Fruit fly (Drosophila melanogaster) Kc167 (cell line): ENCODE measurements around the gene TwdlY.

ENCODE experiments used
- Myc ChIP-seq: fragments of >200 bp; optimal IDR thresholded peaks from 2 replicates; lab custom pipeline; 2017; ENCODE audit warnings: missing external identifiers
- Sin3A ChIP-seq: fragments of >200 bp; optimal IDR thresholded peaks from 2 replicates; lab custom pipeline; 2018; ENCODE audit warnings: missing external identifiers
- h ChIP-seq: fragments of >200 bp; optimal IDR thresholded peaks from 3 replicates; lab custom pipeline; 2018; ENCODE audit warnings: missing external identifiers
- insv ChIP-seq: fragments of >200 bp; optimal IDR thresholded peaks from 3 replicates; lab custom pipeline; 2018; ENCODE audit warnings: missing external identifiers
- psq ChIP-seq: fragments of >200 bp; optimal IDR thresholded peaks from 2 replicates; lab custom pipeline; 2017; ENCODE audit warnings: missing external identifiers
- ttk ChIP-seq: sonication (Bioruptor generic); optimal IDR thresholded peaks from 2 replicates; lab custom pipeline; 2017; ENCODE audit warnings: missing external identifiers

DNA sequence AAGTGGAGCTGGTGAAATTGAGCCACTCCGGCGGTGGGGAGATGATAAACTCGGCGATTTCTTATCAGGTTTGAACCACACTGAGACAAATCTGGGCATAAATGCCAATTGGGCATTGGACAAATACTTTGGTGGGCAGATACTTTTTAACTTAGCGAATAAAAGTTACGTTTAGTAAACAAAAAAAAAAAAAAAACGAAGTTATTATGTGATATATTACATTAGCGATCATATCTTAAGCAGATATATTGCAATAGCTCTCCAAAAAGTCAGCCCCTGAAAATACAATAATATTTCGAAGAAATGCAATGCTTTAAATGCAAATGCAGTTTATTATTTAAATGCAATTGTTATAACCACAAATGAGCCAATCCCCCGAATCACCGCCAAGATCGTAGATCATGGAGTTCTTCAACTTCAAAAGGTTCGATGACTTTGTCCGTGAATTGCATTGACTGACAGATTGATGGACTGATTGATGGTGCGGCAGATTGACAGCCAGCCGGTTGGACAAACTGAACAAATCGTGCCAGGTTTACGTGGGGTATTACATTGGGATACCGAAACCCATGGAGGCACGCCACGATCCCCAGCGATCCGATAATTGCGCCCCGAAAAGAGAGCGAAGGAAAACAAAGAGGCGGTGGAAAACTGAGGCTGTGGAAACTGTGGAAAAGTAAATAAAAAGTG lies 36.7 kb upstream of the TwdlY start:
- TF ChIP-seq Sin3A (lab: Kevin White, UChicago) (no peak), ttk (lab: Kevin White, UChicago) (no peak), psq (lab: Kevin White, UChicago) (no peak), Myc (no peak), h (lab: Kevin White, UChicago) (no peak), insv (lab: Kevin White, UChicago) (no peak)
